Fruit fly (Drosophila melanogaster) whole organism: Measurements from ENCODE around the gene Osi13.

Experiments
- pan ChIP-seq: fragments of >200 bp; optimal IDR thresholded peaks from 2 replicates; lab custom pipeline; 2017
- psq ChIP-seq: fragments of >200 bp; optimal IDR thresholded peaks from 2 replicates; lab custom pipeline; 2017

- TF ChIP-seq psq (lab: Kevin White, UChicago) (no peak), pan (no peak)
These were observed 18.1 kb downstream of the Osi13 start, which contains the start of gene CG31560 for dm6 chr3R:6309676-6310075.
